Worm (Caenorhabditis elegans): ENCODE results near the gene B0432.7.

DNA sequence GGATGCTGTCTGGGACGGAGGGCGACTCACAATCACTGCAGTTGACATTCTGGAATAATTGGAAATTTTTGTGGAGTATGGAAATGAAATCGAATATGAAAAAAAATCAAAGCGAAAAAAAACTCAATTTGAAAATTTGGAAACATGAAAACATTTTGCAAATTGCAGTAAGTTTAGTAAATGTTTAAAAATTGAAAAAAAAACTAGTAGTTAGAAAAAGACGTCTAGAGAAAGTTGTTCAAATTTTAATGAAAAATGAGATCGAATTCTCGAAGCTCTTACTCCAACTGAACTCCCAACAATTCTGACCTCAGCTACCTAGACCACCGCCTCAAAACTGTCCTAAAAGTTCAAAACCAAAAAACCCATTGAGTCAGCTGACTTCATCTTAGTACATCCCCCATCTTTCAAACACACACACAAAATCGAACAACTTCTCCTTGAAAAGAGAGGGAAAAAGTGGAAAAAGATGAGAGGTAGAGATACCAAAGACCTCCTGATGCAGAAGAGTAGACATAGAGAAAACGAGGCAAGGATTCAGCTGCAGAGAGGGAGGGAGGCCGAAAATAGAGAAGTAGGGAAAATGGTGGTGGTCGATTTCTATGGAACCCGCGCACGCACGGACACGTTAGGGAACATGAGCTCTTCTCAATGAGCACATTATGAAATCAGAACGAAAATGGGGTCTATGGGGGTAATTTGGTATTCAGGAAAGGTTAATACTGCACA lies 49.4 kb upstream of the B0432.7 start, which contains the start of gene K01A2.10:
- no peak for TF ChIP-seq ztf-29 (GFP tag; IDR thresholded peaks at IDR 0.05)
- no peak for TF ChIP-seq klf-2 (GFP tag; conservative IDR thresholded peaks at IDR 0.05)
- TF ChIP-seq med-1 (GFP tag; optimal IDR thresholded peaks at IDR 0.05; ENCODE audit: insufficient read depth), result no peak
- TF ChIP-seq ref-1 (GFP tag; conservative IDR thresholded peaks at IDR 0.05), result no peak
- no peak for TF ChIP-seq cog-1 (tag; optimal IDR thresholded peaks at IDR 0.05)
- no peak for TF ChIP-seq ztf-23 (GFP tag; IDR thresholded peaks at IDR 0.05)
- no peak for TF ChIP-seq flt-1 (GFP tag; IDR thresholded peaks at IDR 0.05)
- no peak for TF ChIP-seq T22C8.4 (GFP tag; IDR thresholded peaks at IDR 0.05)
- TF ChIP-seq tab-1 (GFP tag; IDR thresholded peaks at IDR 0.05), result no peak

Data from whole organism, midembryonic.